Worm (Caenorhabditis elegans) whole organism, L4 larva: Measurements from ENCODE around the gene F54A3.6.

Experiments
- lin-13 ChIP-seq: fragments of 150-350 bp; optimal IDR thresholded peaks from 2 replicates; lab custom pipeline; 2014; ENCODE audit warnings: missing biosample characterization, missing genetic modification reagents, missing genetic modification characterization
- spr-3 ChIP-seq: fragments of 200-800 bp; sonication (Bioruptor generic); optimal IDR thresholded peaks from 2 replicates; lab custom pipeline; 2018; ENCODE audit warnings: mild to moderate bottlenecking, missing genetic modification characterization, missing compliant biosample characterization

ce11 chrII:2236352-2236751 is 4.1 kb upstream of the F54A3.6 start:
- TF ChIP-seq spr-3 (no peak), lin-13 (GFP tag; lab: Kevin White, UChicago) (no peak)
